Worm (Caenorhabditis elegans): ENCODE data around the gene T11F8.12.

- TF ChIP-seq him-1 (tag; optimal IDR thresholded peaks at IDR 0.05) (no peak), dao-5 (tag; optimal IDR thresholded peaks at IDR 0.05) (no peak), W03F9.2 (tag; optimal IDR thresholded peaks at IDR 0.05) (no peak)
Observed at ce11 chrIV:5528285-5528684, 46.2 kb upstream of the T11F8.12 start, which contains the start of gene unc-5.

Data from whole organism, L4/young adult.